Worm (Caenorhabditis elegans) whole organism, L2 larva: Measurements from ENCODE around the gene C49F8.3.

Source experiments
- C34F6.9 ChIP-seq: fragments of 150-350 bp; optimal IDR thresholded peaks from 2 replicates; lab custom pipeline; 2014; ENCODE audit warnings: missing biosample characterization, missing genetic modification characterization
- F13H6.1 ChIP-seq: sonication (generic microtip); optimal IDR thresholded peaks from 2 replicates; lab custom pipeline; 2016; ENCODE audit warnings: missing genetic modification characterization, missing compliant biosample characterization
- R02D3.7 ChIP-seq: fragments of 150-350 bp; optimal IDR thresholded peaks from 2 replicates; lab custom pipeline; 2014; ENCODE audit warnings: missing biosample characterization, missing genetic modification characterization
- Y55F3AM.14 ChIP-seq: fragments of 200-800 bp; sonication (Bioruptor generic); optimal IDR thresholded peaks from 2 replicates; lab custom pipeline; 2018; ENCODE audit warnings: mild to moderate bottlenecking, missing genetic modification characterization, missing compliant biosample characterization
- ZK546.5 ChIP-seq: sonication (generic microtip); optimal IDR thresholded peaks from 2 replicates; lab custom pipeline; 2017; ENCODE audit warnings: missing biosample characterization, missing genetic modification characterization
- alr-1 ChIP-seq: fragments of 150-350 bp; optimal IDR thresholded peaks from 2 replicates; lab custom pipeline; 2014; ENCODE audit warnings: missing biosample characterization, missing genetic modification characterization
- aly-2 ChIP-seq: fragments of 150-350 bp; optimal IDR thresholded peaks from 2 replicates; lab custom pipeline; 2014; ENCODE audit warnings: missing biosample characterization, missing genetic modification characterization
- ama-1 ChIP-seq: fragments of 150-350 bp; optimal IDR thresholded peaks from 2 replicates; lab custom pipeline; 2018; ENCODE audit warnings: inconsistent platforms
- blmp-1 ChIP-seq: sonication (generic microtip); optimal IDR thresholded peaks from 2 replicates; lab custom pipeline; 2017; ENCODE audit warnings: missing genetic modification characterization, mild to moderate bottlenecking, missing compliant biosample characterization, antibody characterized with exemption, moderate library complexity; ENCODE audit not compliant: insufficient read depth
- ceh-16 ChIP-seq: fragments of 150-350 bp; optimal IDR thresholded peaks from 2 replicates; lab custom pipeline; 2014; ENCODE audit warnings: missing biosample characterization, missing genetic modification characterization
- ceh-82 ChIP-seq: fragments of 150-350 bp; optimal IDR thresholded peaks from 2 replicates; lab custom pipeline; 2014; ENCODE audit warnings: missing biosample characterization, missing genetic modification characterization
- crh-2 ChIP-seq: sonication (generic microtip); optimal IDR thresholded peaks from 2 replicates; lab custom pipeline; 2017; ENCODE audit warnings: missing biosample characterization, missing genetic modification characterization
- dmd-4 ChIP-seq: sonication (generic microtip); optimal IDR thresholded peaks from 2 replicates; lab custom pipeline; 2017; ENCODE audit warnings: missing biosample characterization, missing genetic modification characterization
- egl-27 ChIP-seq: sonication (generic microtip); optimal IDR thresholded peaks from 3 replicates; lab custom pipeline; 2017; ENCODE audit warnings: missing biosample characterization, missing genetic modification reagents, missing genetic modification characterization
- elt-1 ChIP-seq: fragments of 150-350 bp; optimal IDR thresholded peaks from 2 replicates; lab custom pipeline; 2014; ENCODE audit warnings: missing biosample characterization, missing genetic modification characterization
- elt-3 ChIP-seq: sonication (generic microtip); optimal IDR thresholded peaks from 2 replicates; lab custom pipeline; 2017; ENCODE audit warnings: missing biosample characterization, missing genetic modification characterization
- fos-1 ChIP-seq: fragments of 150-350 bp; optimal IDR thresholded peaks from 2 replicates; lab custom pipeline; 2014; ENCODE audit warnings: missing biosample characterization, missing genetic modification characterization
- gmeb-1 ChIP-seq: fragments of 150-350 bp; optimal IDR thresholded peaks from 2 replicates; lab custom pipeline; 2014; ENCODE audit warnings: missing biosample characterization, missing genetic modification characterization
- lin-11 ChIP-seq: fragments of 150-350 bp; sonication (generic microtip); optimal IDR thresholded peaks from 2 replicates; lab custom pipeline; 2014; ENCODE audit warnings: missing biosample characterization, missing genetic modification characterization, inconsistent platforms, mixed read lengths
- lin-13 ChIP-seq: fragments of 150-350 bp; optimal IDR thresholded peaks from 2 replicates; lab custom pipeline; 2014; ENCODE audit warnings: missing biosample characterization, missing genetic modification reagents, missing genetic modification characterization
- lin-39 ChIP-seq: fragments of 150-350 bp; optimal IDR thresholded peaks from 2 replicates; lab custom pipeline; 2014; ENCODE audit warnings: missing biosample characterization, missing genetic modification reagents, missing genetic modification characterization
- lsy-2 ChIP-seq, 2 experiments: fragments of 150-350 bp in 1 of 2; sonication (generic microtip) in 1 of 2; optimal IDR thresholded peaks; 2 replicates each; lab custom pipeline; 2014 to 2017; ENCODE audit warnings: missing biosample characterization in 2 of 2, missing genetic modification characterization in 2 of 2
- mab-5 ChIP-seq: fragments of 150-350 bp; optimal IDR thresholded peaks from 2 replicates; lab custom pipeline; 2014; ENCODE audit warnings: missing biosample characterization, missing genetic modification characterization
- mbf-1 ChIP-seq: sonication (generic microtip); optimal IDR thresholded peaks from 2 replicates; lab custom pipeline; 2017; ENCODE audit warnings: missing biosample characterization, missing genetic modification characterization
- mdl-1 ChIP-seq, 2 experiments: fragments of 150-350 bp in 1 of 2; sonication (generic microtip) in 1 of 2; optimal IDR thresholded peaks; 2 replicates each; lab custom pipeline; 2017; ENCODE audit warnings: missing biosample characterization in 2 of 2, missing genetic modification characterization in 2 of 2
- nhr-10 ChIP-seq: sonication (generic microtip); optimal IDR thresholded peaks from 2 replicates; lab custom pipeline; 2017; ENCODE audit warnings: missing biosample characterization, missing genetic modification characterization
- nhr-11 ChIP-seq: fragments of 150-350 bp; optimal IDR thresholded peaks from 2 replicates; lab custom pipeline; 2014; ENCODE audit warnings: missing biosample characterization, missing genetic modification characterization
- nhr-12 ChIP-seq: fragments of 150-350 bp; optimal IDR thresholded peaks from 2 replicates; lab custom pipeline; 2014; ENCODE audit warnings: missing biosample characterization, missing genetic modification characterization
- nhr-129 ChIP-seq: fragments of 150-350 bp; optimal IDR thresholded peaks from 2 replicates; lab custom pipeline; 2014; ENCODE audit warnings: missing biosample characterization, missing genetic modification characterization
- nhr-21 ChIP-seq: fragments of 150-350 bp; optimal IDR thresholded peaks from 2 replicates; lab custom pipeline; 2014; ENCODE audit warnings: missing biosample characterization, missing genetic modification characterization
- nhr-23 ChIP-seq: fragments of 150-350 bp; optimal IDR thresholded peaks from 2 replicates; lab custom pipeline; 2014; ENCODE audit warnings: missing biosample characterization, missing genetic modification reagents, missing genetic modification characterization
- nhr-237 ChIP-seq: fragments of 150-350 bp; optimal IDR thresholded peaks from 2 replicates; lab custom pipeline; 2014; ENCODE audit warnings: missing biosample characterization, missing genetic modification characterization
- nhr-25 ChIP-seq: fragments of 150-350 bp; sonication (generic microtip); optimal IDR thresholded peaks from 3 replicates; lab custom pipeline; 2014; ENCODE audit warnings: missing biosample characterization, missing genetic modification characterization
- nhr-6 ChIP-seq: fragments of 150-350 bp; optimal IDR thresholded peaks from 2 replicates; lab custom pipeline; 2014; ENCODE audit warnings: missing biosample characterization, missing genetic modification characterization
- nhr-77 ChIP-seq: fragments of 150-350 bp; optimal IDR thresholded peaks from 2 replicates; lab custom pipeline; 2014; ENCODE audit warnings: missing biosample characterization, missing genetic modification characterization
- peb-1 ChIP-seq: fragments of 150-350 bp; optimal IDR thresholded peaks from 2 replicates; lab custom pipeline; 2014; ENCODE audit warnings: missing biosample characterization, missing genetic modification characterization
- sem-4 ChIP-seq: fragments of 150-350 bp; optimal IDR thresholded peaks from 2 replicates; lab custom pipeline; 2014; ENCODE audit warnings: missing biosample characterization, missing genetic modification reagents, missing genetic modification characterization
- skn-1 ChIP-seq: sonication (generic microtip); optimal IDR thresholded peaks from 2 replicates; lab custom pipeline; 2017; ENCODE audit warnings: missing biosample characterization, missing genetic modification characterization
- sma-3 ChIP-seq: sonication (generic microtip); optimal IDR thresholded peaks from 2 replicates; lab custom pipeline; 2016; ENCODE audit warnings: missing genetic modification reagents, missing genetic modification characterization, missing compliant biosample characterization
- sma-9 ChIP-seq, 2 experiments: fragments of 150-350 bp in 1 of 2; sonication (generic microtip) in 1 of 2; optimal IDR thresholded peaks; 2 replicates each; lab custom pipeline; 2014 to 2016; ENCODE audit warnings: missing genetic modification characterization in 2 of 2, mild to moderate bottlenecking in 1 of 2, missing biosample characterization in 1 of 2, missing compliant biosample characterization in 1 of 2, missing genetic modification reagents in 1 of 2, moderate library complexity in 1 of 2
- snpc-4 ChIP-seq: fragments of 150-350 bp; optimal IDR thresholded peaks from 2 replicates; lab custom pipeline; 2014; ENCODE audit warnings: missing biosample characterization, missing genetic modification characterization
- unc-39 ChIP-seq: fragments of 150-350 bp; optimal IDR thresholded peaks from 2 replicates; lab custom pipeline; 2014; ENCODE audit warnings: missing biosample characterization, missing genetic modification characterization
- unc-55 ChIP-seq: fragments of 150-350 bp; sonication (generic microtip); optimal IDR thresholded peaks from 3 replicates; lab custom pipeline; 2014; ENCODE audit warnings: missing biosample characterization, missing genetic modification reagents, missing genetic modification characterization
- unc-62 ChIP-seq: fragments of 150-350 bp; optimal IDR thresholded peaks from 2 replicates; lab custom pipeline; 2014; ENCODE audit warnings: missing biosample characterization, missing genetic modification reagents, missing genetic modification characterization
- zag-1 ChIP-seq: fragments of 150-350 bp; optimal IDR thresholded peaks from 2 replicates; lab custom pipeline; 2014; ENCODE audit warnings: missing biosample characterization, missing genetic modification characterization
- ztf-1 ChIP-seq: fragments of 200-800 bp; sonication (Bioruptor generic); conservative IDR thresholded peaks from 2 replicates; pipeline ENCODE4 v1.3.6; 2022; ENCODE audit warnings: missing genetic modification characterization, missing compliant biosample characterization
- ztf-11 ChIP-seq: sonication (generic microtip); optimal IDR thresholded peaks from 2 replicates; lab custom pipeline; 2017; ENCODE audit warnings: missing biosample characterization, missing genetic modification characterization
- ztf-4 ChIP-seq: fragments of 150-350 bp; optimal IDR thresholded peaks from 2 replicates; lab custom pipeline; 2014; ENCODE audit warnings: missing biosample characterization, missing genetic modification characterization

C49F8.3 gene

DNA sequence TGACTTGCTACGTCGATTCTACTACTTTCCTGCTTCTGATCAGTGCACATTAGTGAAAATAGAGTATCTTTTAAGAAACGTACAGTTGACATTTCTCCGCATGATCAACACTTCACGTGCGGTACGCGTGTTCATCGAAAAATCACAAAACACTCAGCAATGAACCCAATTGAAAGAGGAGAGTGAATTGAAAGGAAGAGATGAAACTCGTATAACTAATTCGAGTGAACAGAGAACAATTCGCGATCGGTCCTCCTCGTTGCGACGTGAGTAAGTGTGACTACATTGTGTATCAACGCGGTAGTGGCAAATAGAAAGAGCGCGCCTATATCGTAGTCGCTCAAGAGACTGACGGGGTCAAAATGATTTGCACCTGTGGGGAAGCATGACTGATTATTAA lies 33.8 kb downstream of the C49F8.3 start:
- TF ChIP-seq ztf-4 (tag; lab: Kevin White, UChicago) (peak; percentile 54), C34F6.9 (peak; percentile 41), peb-1 (tag; lab: Kevin White, UChicago) (no peak), nhr-12 (tag; lab: Kevin White, UChicago) (no peak), nhr-77 (tag; lab: Kevin White, UChicago) (no peak), nhr-6 (tag; lab: Kevin White, UChicago) (peak; percentile 77), elt-1 (tag; lab: Kevin White, UChicago) (no peak), gmeb-1 (peak; percentile 38), nhr-129 (peak; percentile 91), F13H6.1 (tag; lab: Kevin White, UChicago) (peak; percentile 80), nhr-237 (tag; lab: Kevin White, UChicago) (no peak), nhr-23 (tag; lab: Kevin White, UChicago) (no peak), nhr-21 (tag; lab: Kevin White, UChicago) (peak; percentile 95), unc-62 (no peak), blmp-1 (tag; lab: Kevin White, UChicago) (peak; percentile 91), unc-55 (GFP tag; lab: Kevin White, UChicago) (no peak), egl-27 (tag; lab: Kevin White, UChicago) (peak; percentile 86), nhr-11 (tag; lab: Kevin White, UChicago) (no peak), unc-39 (tag; lab: Kevin White, UChicago) (no peak), lin-11 (tag; lab: Kevin White, UChicago) (no peak), sma-9 (GFP tag; optimal IDR thresholded peaks at IDR 0.05; lab: Kevin White, UChicago) (peak; percentile 98), sma-9 (tag; optimal IDR thresholded peaks at IDR 0.05; lab: Kevin White, UChicago) (no peak), aly-2 (tag; lab: Kevin White, UChicago) (no peak), fos-1 (tag; lab: Kevin White, UChicago) (peak; percentile 79), Y55F3AM.14 (GFP tag; lab: Kevin White, UChicago) (peak; percentile 19), lsy-2 (tag; optimal IDR thresholded peaks at IDR 0.05; lab: Kevin White, UChicago) (peak in 1 of 2 experiments; percentile 67), lin-13 (GFP tag; lab: Kevin White, UChicago) (peak; percentile 36), sem-4 (peak; percentile 51), skn-1 (no peak), mdl-1 (tag; optimal IDR thresholded peaks at IDR 0.05; lab: Kevin White, UChicago) (peak in 1 of 2 experiments; percentile 68), dmd-4 (tag; lab: Kevin White, UChicago) (no peak), nhr-10 (tag; lab: Kevin White, UChicago) (no peak), sma-3 (GFP tag; lab: Kevin White, UChicago) (peak; percentile 88), ama-1 (lab: Kevin White, UChicago) (no peak), alr-1 (tag; lab: Kevin White, UChicago) (no peak), ztf-1 (GFP tag; lab: Robert Waterston, UW) (no peak), lin-39 (no peak), snpc-4 (no peak), mab-5 (no peak), ztf-11 (tag; lab: Kevin White, UChicago) (no peak), zag-1 (tag; lab: Kevin White, UChicago) (no peak), elt-3 (tag; lab: Kevin White, UChicago) (no peak), mbf-1 (tag; lab: Kevin White, UChicago) (no peak), crh-2 (tag; lab: Kevin White, UChicago) (peak; percentile 86), ZK546.5 (no peak), ceh-82 (tag; lab: Kevin White, UChicago) (no peak), nhr-25 (tag; lab: Kevin White, UChicago) (peak; percentile 94), ceh-16 (tag; lab: Kevin White, UChicago) (no peak), R02D3.7 (tag; lab: Kevin White, UChicago) (no peak)
